Worm (Caenorhabditis elegans): ENCODE measurements around the gene F34D10.8.

F34D10.8 gene

DNA sequence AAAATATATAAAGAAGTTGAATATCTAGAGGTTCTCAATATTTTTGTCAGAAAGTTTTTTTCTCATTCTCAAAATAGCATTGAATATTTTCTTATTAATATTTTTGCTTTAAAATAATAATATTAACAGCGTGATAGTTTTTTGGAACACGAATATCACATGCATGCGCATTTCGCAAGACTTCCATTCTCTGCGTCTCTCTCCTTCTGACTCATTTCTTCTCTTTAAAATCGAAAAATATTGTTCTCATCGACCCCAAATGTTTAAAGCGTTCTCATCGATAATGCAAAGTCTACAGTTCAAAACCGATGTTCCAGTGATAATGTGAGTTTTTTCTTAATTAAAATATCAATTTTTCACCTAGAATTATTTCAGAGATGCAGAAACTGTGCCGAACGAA lies 27.2 kb upstream of the F34D10.8 start, which contains the start of gene C14B1.3 (continued):
- no peak for TF ChIP-seq irx-1 (tag; optimal IDR thresholded peaks at IDR 0.05)
- peak; percentile 87 for TF ChIP-seq skn-1 (tag; optimal IDR thresholded peaks at IDR 0.05)
- TF ChIP-seq aly-2 (tag; optimal IDR thresholded peaks at IDR 0.05): no peak
- peak in 1 of 2 experiments; percentile 29 for TF ChIP-seq mdl-1 (tag; optimal IDR thresholded peaks at IDR 0.05)
- TF ChIP-seq unc-86 (tag; optimal IDR thresholded peaks at IDR 0.05): no peak
- no peak for TF ChIP-seq ces-1 (GFP tag; optimal IDR thresholded peaks at IDR 0.05)
- TF ChIP-seq snu-23 (GFP tag; optimal IDR thresholded peaks at IDR 0.05): peak; percentile 4
- no peak for TF ChIP-seq efl-1 (optimal IDR thresholded peaks at IDR 0.05)
- TF ChIP-seq efl-1 (GFP tag; optimal IDR thresholded peaks at IDR 0.05 in 1 of 2): peak; percentile 10 to 91
- TF ChIP-seq ceh-88 (GFP tag; IDR thresholded peaks at IDR 0.05): no peak
- TF ChIP-seq xbp-1 (tag; optimal IDR thresholded peaks at IDR 0.05): peak; percentile 1
- TF ChIP-seq lin-13 (GFP tag; optimal IDR thresholded peaks at IDR 0.05): no peak
- no peak for TF ChIP-seq fos-1 (tag; optimal IDR thresholded peaks at IDR 0.05)
- TF ChIP-seq alr-1 (tag; optimal IDR thresholded peaks at IDR 0.05; ENCODE audit: borderline replicate concordance): no peak
- no peak for TF ChIP-seq unc-98 (GFP tag; IDR thresholded peaks at IDR 0.05)
- no peak for TF ChIP-seq nhr-85 (tag)
- TF ChIP-seq nhr-71 (tag; optimal IDR thresholded peaks at IDR 0.05): peak; percentile 39
- TF ChIP-seq lin-14 (GFP tag; optimal IDR thresholded peaks at IDR 0.05): peak; percentile 66
- TF ChIP-seq hlh-17 (GFP tag; optimal IDR thresholded peaks at IDR 0.05; ENCODE audit: borderline replicate concordance): no peak
- TF ChIP-seq snpc-4 (tag; optimal IDR thresholded peaks at IDR 0.05): no peak
- TF ChIP-seq ceh-63 (GFP tag; optimal IDR thresholded peaks at IDR 0.05): no peak
- no peak for TF ChIP-seq nhr-20 (tag; optimal IDR thresholded peaks at IDR 0.05)
- TF ChIP-seq ztf-4 (tag; optimal IDR thresholded peaks at IDR 0.05): no peak
- TF ChIP-seq sox-4 (tag; optimal IDR thresholded peaks at IDR 0.05): no peak
- TF ChIP-seq hpl-2 (GFP tag; optimal IDR thresholded peaks at IDR 0.05): no peak
- TF ChIP-seq lsy-2 (tag; optimal IDR thresholded peaks at IDR 0.05): peak; percentile 28 to 32
- peak; percentile 3 for TF ChIP-seq mep-1 (tag; optimal IDR thresholded peaks at IDR 0.05)
- TF ChIP-seq ztf-11 (tag; optimal IDR thresholded peaks at IDR 0.05): no peak
- TF ChIP-seq tbx-2 (tag; optimal IDR thresholded peaks at IDR 0.05): no peak
- no peak for TF ChIP-seq nhr-12 (tag; optimal IDR thresholded peaks at IDR 0.05)
- peak in 2 of 3 experiments; percentile 6 to 31 for TF ChIP-seq ceh-82 (tag; optimal IDR thresholded peaks at IDR 0.05)
- no peak for TF ChIP-seq swsn-7 (tag; optimal IDR thresholded peaks at IDR 0.05)
- TF ChIP-seq ets-5 (GFP tag; IDR thresholded peaks at IDR 0.05): no peak
- no peak for TF ChIP-seq ceh-8 (GFP tag; optimal IDR thresholded peaks at IDR 0.05)
- TF ChIP-seq rnt-1 (tag; optimal IDR thresholded peaks at IDR 0.05): no peak
- no peak for TF ChIP-seq elt-2 (tag; optimal IDR thresholded peaks at IDR 0.05)

DNA sequence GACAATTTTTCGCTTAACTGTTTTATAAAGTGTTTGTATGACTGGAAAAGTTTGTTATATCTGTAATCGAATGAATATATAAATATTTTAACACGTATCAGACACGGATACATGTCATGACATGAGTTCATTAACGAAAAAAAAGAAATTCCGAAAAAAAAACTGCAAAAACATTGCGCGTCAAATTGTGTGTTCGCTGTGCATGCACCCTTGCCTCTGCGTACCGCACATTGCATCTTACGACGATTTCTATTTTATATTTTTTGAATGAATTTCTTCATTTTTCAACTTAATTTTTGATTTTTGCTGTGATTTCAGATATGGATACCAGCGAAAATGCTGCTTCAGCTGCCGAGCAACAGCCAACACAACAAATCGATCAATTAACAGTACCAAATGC lies 25.6 kb upstream of the F34D10.8 start, which contains the start of gene wdr-5.1:
TSS of gene wdr-5.1 (plus strand) at position 319 of the 400 bp plus-strand sequence.
- no peak for TF ChIP-seq nhr-77 (tag; optimal IDR thresholded peaks at IDR 0.05)
- no peak for TF ChIP-seq elt-3 (tag; optimal IDR thresholded peaks at IDR 0.05)
- no peak for TF ChIP-seq ceh-63 (GFP tag; optimal IDR thresholded peaks at IDR 0.05)
- TF ChIP-seq snpc-4 (tag; optimal IDR thresholded peaks at IDR 0.05): no peak
- TF ChIP-seq nhr-20 (tag; optimal IDR thresholded peaks at IDR 0.05): no peak
- TF ChIP-seq sup-37 (GFP tag; optimal IDR thresholded peaks at IDR 0.05): no peak
- TF ChIP-seq mab-9 (GFP tag; IDR thresholded peaks at IDR 0.05): no peak
- no peak for TF ChIP-seq ztf-4 (tag; optimal IDR thresholded peaks at IDR 0.05)
- TF ChIP-seq ets-5 (GFP tag; IDR thresholded peaks at IDR 0.05): no peak
- TF ChIP-seq pax-3 (tag; optimal IDR thresholded peaks at IDR 0.05): no peak
- TF ChIP-seq hlh-17 (GFP tag; optimal IDR thresholded peaks at IDR 0.05; ENCODE audit: borderline replicate concordance): no peak
- no peak for TF ChIP-seq lir-3 (tag; optimal IDR thresholded peaks at IDR 0.05; ENCODE audit: poor library complexity)
- no peak for TF ChIP-seq blmp-1 (tag; optimal IDR thresholded peaks at IDR 0.05)
- TF ChIP-seq nhr-84 (tag; optimal IDR thresholded peaks at IDR 0.05): no peak
- no peak for TF ChIP-seq nhr-12 (tag; optimal IDR thresholded peaks at IDR 0.05)
- TF ChIP-seq unc-130 (tag; optimal IDR thresholded peaks at IDR 0.05): no peak
- peak; percentile 34 to 53 for TF ChIP-seq efl-1 (optimal IDR thresholded peaks at IDR 0.05)
- peak in 1 of 2 experiments; percentile 48 for TF ChIP-seq efl-1 (GFP tag; optimal IDR thresholded peaks at IDR 0.05 in 1 of 2)
- TF ChIP-seq fkh-4 (tag; optimal IDR thresholded peaks at IDR 0.05; ENCODE audit: borderline replicate concordance): no peak
- no peak for TF ChIP-seq ceh-88 (GFP tag; IDR thresholded peaks at IDR 0.05)
- peak; percentile 46 for TF ChIP-seq snu-23 (GFP tag; optimal IDR thresholded peaks at IDR 0.05)
- no peak for TF ChIP-seq fkh-10 (GFP tag; optimal IDR thresholded peaks at IDR 0.05)
- no peak for TF ChIP-seq nhr-11 (tag; optimal IDR thresholded peaks at IDR 0.05)
- no peak for TF ChIP-seq hpl-2 (GFP tag; optimal IDR thresholded peaks at IDR 0.05)
- TF ChIP-seq sptf-1 (tag; optimal IDR thresholded peaks at IDR 0.05): no peak
- no peak for TF ChIP-seq ces-1 (GFP tag; optimal IDR thresholded peaks at IDR 0.05)
- TF ChIP-seq ama-1 (optimal IDR thresholded peaks at IDR 0.05): no peak
- TF ChIP-seq tbx-2 (tag; optimal IDR thresholded peaks at IDR 0.05): no peak
- TF ChIP-seq egl-27 (tag; optimal IDR thresholded peaks at IDR 0.05): no peak
- no peak for TF ChIP-seq isw-1 (GFP tag; IDR thresholded peaks at IDR 0.05)
- TF ChIP-seq lsy-2 (tag; optimal IDR thresholded peaks at IDR 0.05): peak; percentile 31 to 62
